Worm (Caenorhabditis elegans) whole organism, late embryonic: Measurements from ENCODE around the gene Y44A6C.2.

Source experiments
- C08G9.2 ChIP-seq: sonication (generic microtip); optimal IDR thresholded peaks from 2 replicates; lab custom pipeline; 2016; ENCODE audit warnings: mild to moderate bottlenecking, missing genetic modification characterization, moderate library complexity, missing compliant biosample characterization
- C38D4.7 ChIP-seq: fragments of 200-800 bp; sonication (Bioruptor generic); optimal IDR thresholded peaks from 2 replicates; lab custom pipeline; 2018; ENCODE audit warnings: mild to moderate bottlenecking, missing genetic modification characterization, moderate library complexity, missing compliant biosample characterization
- K09A11.1 ChIP-seq: sonication (generic microtip); optimal IDR thresholded peaks from 2 replicates; lab custom pipeline; 2017; ENCODE audit warnings: antibody characterized with exemption, mild to moderate bottlenecking, missing genetic modification characterization, missing compliant biosample characterization; ENCODE audit not compliant: insufficient read depth
- T23F11.4 ChIP-seq: fragments of 200-800 bp; sonication (Bioruptor generic); optimal IDR thresholded peaks from 2 replicates; lab custom pipeline; 2018; ENCODE audit warnings: mild to moderate bottlenecking, missing genetic modification characterization, missing compliant biosample characterization
- ahr-1 ChIP-seq: sonication (generic microtip); optimal IDR thresholded peaks from 2 replicates; lab custom pipeline; 2016; ENCODE audit warnings: missing genetic modification characterization, missing compliant biosample characterization
- ceh-14 ChIP-seq: sonication (generic microtip); optimal IDR thresholded peaks from 2 replicates; lab custom pipeline; 2016; ENCODE audit warnings: missing genotype, missing genetic modification characterization, missing compliant biosample characterization
- ceh-18 ChIP-seq: sonication (generic microtip); optimal IDR thresholded peaks from 2 replicates; lab custom pipeline; 2016; ENCODE audit warnings: missing genetic modification characterization, missing compliant biosample characterization
- ceh-19 ChIP-seq: fragments of 200-800 bp; sonication (Bioruptor generic); optimal IDR thresholded peaks from 2 replicates; lab custom pipeline; 2018; ENCODE audit warnings: mild to moderate bottlenecking, missing genetic modification characterization, missing compliant biosample characterization
- ceh-22 ChIP-seq: sonication (generic microtip); optimal IDR thresholded peaks from 2 replicates; lab custom pipeline; 2017; ENCODE audit warnings: missing biosample characterization, missing genetic modification characterization
- ceh-24 ChIP-seq: sonication (generic microtip); optimal IDR thresholded peaks from 2 replicates; lab custom pipeline; 2016; ENCODE audit warnings: mild to moderate bottlenecking, missing genetic modification characterization, missing compliant biosample characterization
- ceh-31 ChIP-seq: sonication (generic microtip); optimal IDR thresholded peaks from 2 replicates; lab custom pipeline; 2016; ENCODE audit warnings: missing genetic modification characterization, missing compliant biosample characterization
- ceh-45 ChIP-seq: fragments of 200-800 bp; sonication (Bioruptor generic); IDR thresholded peaks from 2 replicates; pipeline ENCODE4 v1.3.6; 2022; ENCODE audit warnings: missing genetic modification reagents, missing genetic modification characterization, missing compliant biosample characterization
- ceh-48 ChIP-seq: sonication (generic microtip); optimal IDR thresholded peaks from 2 replicates; lab custom pipeline; 2016; ENCODE audit warnings: missing genetic modification characterization, inconsistent platforms, missing compliant biosample characterization
- ceh-9 ChIP-seq: sonication (generic microtip); optimal IDR thresholded peaks from 2 replicates; lab custom pipeline; 2016; ENCODE audit warnings: mild to moderate bottlenecking, missing genetic modification characterization, inconsistent platforms, missing compliant biosample characterization
- dmd-4 ChIP-seq: sonication (generic microtip); optimal IDR thresholded peaks from 2 replicates; lab custom pipeline; 2016; ENCODE audit warnings: borderline replicate concordance, missing genetic modification characterization, missing compliant biosample characterization
- dve-1 ChIP-seq: sonication (generic microtip); optimal IDR thresholded peaks from 2 replicates; lab custom pipeline; 2017; ENCODE audit warnings: antibody characterized with exemption, mild to moderate bottlenecking, missing genetic modification characterization, missing compliant biosample characterization
- ets-4 ChIP-seq: sonication (generic microtip); optimal IDR thresholded peaks from 2 replicates; lab custom pipeline; 2016; ENCODE audit warnings: missing genetic modification characterization, missing compliant biosample characterization
- hlh-13 ChIP-seq: fragments of 200-800 bp; sonication (Bioruptor generic); optimal IDR thresholded peaks from 2 replicates; lab custom pipeline; 2018; ENCODE audit warnings: mild to moderate bottlenecking, missing genetic modification characterization, missing compliant biosample characterization
- hlh-15 ChIP-seq: sonication (generic microtip); optimal IDR thresholded peaks from 2 replicates; lab custom pipeline; 2016; ENCODE audit warnings: missing genetic modification characterization, missing compliant biosample characterization
- hlh-30 ChIP-seq: sonication (generic microtip); optimal IDR thresholded peaks from 2 replicates; lab custom pipeline; 2017; ENCODE audit warnings: antibody characterized with exemption, missing genetic modification characterization, missing compliant biosample characterization; ENCODE audit not compliant: insufficient read depth
- hlh-6 ChIP-seq: sonication (generic microtip); optimal IDR thresholded peaks from 2 replicates; lab custom pipeline; 2016; ENCODE audit warnings: missing genotype, missing genetic modification characterization, missing compliant biosample characterization
- hlh-8 ChIP-seq: sonication (generic microtip); optimal IDR thresholded peaks from 2 replicates; lab custom pipeline; 2016; ENCODE audit warnings: missing genotype, missing genetic modification characterization, missing compliant biosample characterization
- lin-11 ChIP-seq: fragments of 200-800 bp; sonication (Bioruptor generic); optimal IDR thresholded peaks from 2 replicates; lab custom pipeline; 2018; ENCODE audit warnings: mild to moderate bottlenecking, missing genetic modification characterization, missing compliant biosample characterization
- madf-2 ChIP-seq: sonication (generic microtip); optimal IDR thresholded peaks from 2 replicates; lab custom pipeline; 2017; ENCODE audit warnings: missing genetic modification characterization, missing compliant biosample characterization
- mec-3 ChIP-seq: sonication (generic microtip); optimal IDR thresholded peaks from 2 replicates; lab custom pipeline; 2016; ENCODE audit warnings: borderline replicate concordance, missing genetic modification characterization, missing compliant biosample characterization
- nfya-1 ChIP-seq: sonication (generic microtip); optimal IDR thresholded peaks from 2 replicates; lab custom pipeline; 2017; ENCODE audit warnings: missing genetic modification characterization, mild to moderate bottlenecking, missing compliant biosample characterization, antibody characterized with exemption, moderate library complexity
- nhr-11 ChIP-seq: fragments of 150-350 bp; optimal IDR thresholded peaks from 2 replicates; lab custom pipeline; 2014; ENCODE audit warnings: missing biosample characterization, missing genetic modification characterization
- npax-4 ChIP-seq: sonication (generic microtip); optimal IDR thresholded peaks from 2 replicates; lab custom pipeline; 2016; ENCODE audit warnings: missing genetic modification characterization, missing compliant biosample characterization
- odd-2 ChIP-seq: sonication (generic microtip); optimal IDR thresholded peaks from 2 replicates; lab custom pipeline; 2017; ENCODE audit warnings: antibody characterized with exemption, mild to moderate bottlenecking, missing genetic modification characterization, missing compliant biosample characterization
- pat-9 ChIP-seq: fragments of 200-800 bp; sonication (Bioruptor generic); optimal IDR thresholded peaks from 2 replicates; lab custom pipeline; 2018; ENCODE audit warnings: mild to moderate bottlenecking, missing genetic modification characterization, moderate library complexity, missing compliant biosample characterization
- pax-1 ChIP-seq: fragments of 150-350 bp; optimal IDR thresholded peaks from 2 replicates; lab custom pipeline; 2014; ENCODE audit warnings: missing biosample characterization, missing genetic modification characterization
- pha-2 ChIP-seq: sonication (generic microtip); optimal IDR thresholded peaks from 2 replicates; lab custom pipeline; 2017; ENCODE audit warnings: mild to moderate bottlenecking, missing genetic modification characterization, missing compliant biosample characterization
- ref-2 ChIP-seq: sonication (generic microtip); optimal IDR thresholded peaks from 2 replicates; lab custom pipeline; 2016; ENCODE audit warnings: missing genetic modification characterization, missing compliant biosample characterization
- rnt-1 ChIP-seq: sonication (generic microtip); optimal IDR thresholded peaks from 2 replicates; lab custom pipeline; 2016; ENCODE audit warnings: missing genetic modification characterization, missing compliant biosample characterization
- sox-2 ChIP-seq: fragments of 200-800 bp; sonication (Bioruptor generic); IDR thresholded peaks from 2 replicates; pipeline ENCODE4 v1.3.6; 2022; ENCODE audit warnings: missing genetic modification reagents, missing genetic modification characterization, missing compliant biosample characterization
- sox-4 ChIP-seq: sonication (generic microtip); optimal IDR thresholded peaks from 2 replicates; lab custom pipeline; 2017; ENCODE audit warnings: mild to moderate bottlenecking, missing genetic modification characterization, inconsistent platforms, missing compliant biosample characterization
- syd-9 ChIP-seq: sonication (generic microtip); optimal IDR thresholded peaks from 2 replicates; lab custom pipeline; 2016; ENCODE audit warnings: mild to moderate bottlenecking, missing genetic modification characterization, moderate library complexity, missing compliant biosample characterization
- tbx-7 ChIP-seq: sonication (generic microtip); optimal IDR thresholded peaks from 2 replicates; lab custom pipeline; 2016; ENCODE audit warnings: missing genotype, missing genetic modification characterization, missing compliant biosample characterization
- ttx-3 ChIP-seq: sonication (generic microtip); optimal IDR thresholded peaks from 2 replicates; lab custom pipeline; 2016; ENCODE audit warnings: missing genetic modification reagents, missing genetic modification characterization, missing compliant biosample characterization
- unc-3 ChIP-seq, 2 experiments: fragments of 200-800 bp in 1 of 2; sonication (Bioruptor generic) in 1 of 2; sonication (generic microtip) in 1 of 2; conservative IDR thresholded peaks in 1 of 2; optimal IDR thresholded peaks in 1 of 2; 2 replicates each; pipeline versions ENCODE4 v1.3.6 to Lab custom; 2016 to 2022; ENCODE audit warnings: missing compliant biosample characterization in 2 of 2, missing genetic modification characterization in 2 of 2, missing genetic modification reagents in 1 of 2

Gene Y44A6C.2

ce11 chrV:20721934-20722333 is at the start of gene Y44A6C.2:
Gene Y44A6C.2, plus strand, starts transcription at chrV:20722234.
- TF ChIP-seq ref-2 (tag; lab: Kevin White, UChicago) = no peak
- TF ChIP-seq ets-4 (tag; lab: Kevin White, UChicago) = no peak
- no peak for TF ChIP-seq ceh-19
- no peak for TF ChIP-seq ceh-45
- TF ChIP-seq ttx-3 (tag; lab: Kevin White, UChicago) = no peak
- TF ChIP-seq hlh-13 (GFP tag; lab: Kevin White, UChicago) = no peak
- no peak for TF ChIP-seq pat-9 (tag; lab: Kevin White, UChicago)
- no peak for TF ChIP-seq ceh-31
- no peak for TF ChIP-seq C08G9.2 (tag; lab: Kevin White, UChicago)
- no peak for TF ChIP-seq sox-4 (tag; lab: Kevin White, UChicago)
- TF ChIP-seq odd-2 (tag; lab: Kevin White, UChicago) = no peak
- no peak for TF ChIP-seq rnt-1 (tag; lab: Kevin White, UChicago)
- TF ChIP-seq C38D4.7 (GFP tag; lab: Kevin White, UChicago) = no peak
- no peak for TF ChIP-seq ceh-18 (tag; lab: Kevin White, UChicago)
- TF ChIP-seq, all 69 proteins: peak for 0

ce11 chrV:20680189-20680588 is 41.8 kb upstream of the Y44A6C.2 start:
- TF ChIP-seq odd-2 (tag; lab: Kevin White, UChicago) (no peak), hlh-30 (tag; lab: Kevin White, UChicago) (no peak), mec-3 (no peak)

- TF ChIP-seq npax-4 = no peak
- no peak for TF ChIP-seq hlh-15
- no peak for TF ChIP-seq nhr-11
- no peak for TF ChIP-seq pax-1
- TF ChIP-seq pat-9 (tag; lab: Kevin White, UChicago) = no peak
- TF ChIP-seq ref-2 (tag; lab: Kevin White, UChicago) = no peak
- TF ChIP-seq hlh-8 = no peak
- no peak for TF ChIP-seq ahr-1 (tag; lab: Kevin White, UChicago)
- no peak for TF ChIP-seq dve-1
- no peak for TF ChIP-seq madf-2 (tag; lab: Kevin White, UChicago)
- TF ChIP-seq ceh-48 (tag; lab: Kevin White, UChicago) = no peak
- TF ChIP-seq hlh-30 (tag; lab: Kevin White, UChicago) = no peak
Observed at ce11 chrV:20681120-20681519, 40.9 kb upstream of the Y44A6C.2 start, which contains the start of gene srsx-35. Gene srsx-35, plus strand, starts transcription at chrV:20681420.

- TF ChIP-seq ref-2 (tag; lab: Kevin White, UChicago) (peak; percentile 8), dmd-4 (tag; lab: Kevin White, UChicago) (no peak)
Observed at ce11 chrV:20681824-20682223, 40.2 kb upstream of the Y44A6C.2 start.

- TF ChIP-seq tbx-7 (tag; lab: Kevin White, UChicago) = no peak
- TF ChIP-seq ceh-22 (tag; lab: Kevin White, UChicago) = no peak
- no peak for TF ChIP-seq ceh-9 (tag; lab: Kevin White, UChicago)
- TF ChIP-seq, all 69 proteins: peak for 0
Observed at ce11 chrV:20682309-20682708, 39.7 kb upstream of the Y44A6C.2 start.

- TF ChIP-seq T23F11.4 (GFP tag; lab: Kevin White, UChicago) (no peak), sox-2 (GFP tag; lab: Robert Waterston, UW) (no peak), pha-2 (tag; lab: Kevin White, UChicago) (no peak), ceh-18 (tag; lab: Kevin White, UChicago) (no peak), tbx-7 (tag; lab: Kevin White, UChicago) (no peak), ceh-24 (tag; lab: Kevin White, UChicago) (no peak), syd-9 (no peak), unc-3 (GFP tag; conservative IDR thresholded peaks at IDR 0.05; lab: Robert Waterston, UW) (no peak), unc-3 (tag; optimal IDR thresholded peaks at IDR 0.05; lab: Kevin White, UChicago) (no peak), K09A11.1 (tag; lab: Kevin White, UChicago) (no peak), nfya-1 (no peak), hlh-30 (tag; lab: Kevin White, UChicago) (no peak), hlh-6 (tag; lab: Kevin White, UChicago) (no peak), lin-11 (tag; lab: Kevin White, UChicago) (no peak), ttx-3 (tag; lab: Kevin White, UChicago) (no peak), dmd-4 (tag; lab: Kevin White, UChicago) (no peak), ceh-14 (tag; lab: Kevin White, UChicago) (no peak)
Observed at ce11 chrV:20685383-20685782, 36.7 kb upstream of the Y44A6C.2 start, which contains the start of gene klf-2. Gene klf-2, plus strand, starts transcription at chrV:20685683.
